Worm (Caenorhabditis elegans): ENCODE data around the gene sri-18.

sri-18 gene

DNA sequence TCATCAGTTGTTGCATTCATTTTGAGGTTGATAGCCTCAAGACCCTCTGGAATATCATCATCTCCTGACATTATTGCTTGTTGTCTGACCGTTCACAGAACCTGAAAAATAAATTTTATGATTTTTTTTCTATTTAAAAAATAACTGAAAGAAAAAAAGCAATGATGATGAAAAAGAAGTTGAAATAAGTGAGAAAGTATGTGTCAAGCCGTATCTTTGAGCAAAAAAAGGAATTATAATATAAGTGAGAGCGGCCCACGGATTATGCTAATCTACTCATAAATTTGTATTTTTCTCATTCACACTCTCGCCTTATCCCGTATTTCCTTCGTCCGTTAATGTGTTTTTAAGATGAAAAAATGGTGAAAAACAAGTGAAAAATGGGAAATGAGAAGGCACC, 9.9 kb upstream of the sri-18 start, which contains the start of gene ric-4:
Gene ric-4 (minus strand): TSS at position 101 of the 400 bp plus-strand sequence.
- TF ChIP-seq aly-2 (tag; optimal IDR thresholded peaks at IDR 0.05) (no peak), nhr-77 (tag; optimal IDR thresholded peaks at IDR 0.05) (no peak), sma-9 (GFP tag; optimal IDR thresholded peaks at IDR 0.05) (no peak), sma-9 (tag; optimal IDR thresholded peaks at IDR 0.05) (no peak), lsy-2 (tag; optimal IDR thresholded peaks at IDR 0.05) (no peak), snpc-4 (tag; optimal IDR thresholded peaks at IDR 0.05) (no peak), ztf-1 (GFP tag; conservative IDR thresholded peaks at IDR 0.05) (no peak), sma-3 (GFP tag; optimal IDR thresholded peaks at IDR 0.05) (no peak), nhr-6 (tag; optimal IDR thresholded peaks at IDR 0.05) (no peak), elt-1 (tag; optimal IDR thresholded peaks at IDR 0.05) (no peak), unc-55 (GFP tag; optimal IDR thresholded peaks at IDR 0.05) (no peak), mab-5 (tag; optimal IDR thresholded peaks at IDR 0.05) (no peak), nhr-23 (tag; optimal IDR thresholded peaks at IDR 0.05) (no peak), fos-1 (tag; optimal IDR thresholded peaks at IDR 0.05) (no peak), R02D3.7 (tag; optimal IDR thresholded peaks at IDR 0.05) (no peak), nhr-21 (tag; optimal IDR thresholded peaks at IDR 0.05) (no peak), blmp-1 (tag; optimal IDR thresholded peaks at IDR 0.05; ENCODE audit: insufficient read depth) (no peak), F13H6.1 (tag; optimal IDR thresholded peaks at IDR 0.05) (no peak), unc-39 (tag; optimal IDR thresholded peaks at IDR 0.05) (no peak), nhr-12 (tag; optimal IDR thresholded peaks at IDR 0.05) (no peak)

ce11 chrV:10266050-10266449, 5.7 kb upstream of the sri-18 start:
- TF ChIP-seq dmd-4 (tag; optimal IDR thresholded peaks at IDR 0.05) (no peak), elt-1 (tag; optimal IDR thresholded peaks at IDR 0.05) (no peak), nhr-129 (tag; optimal IDR thresholded peaks at IDR 0.05) (no peak), aly-2 (tag; optimal IDR thresholded peaks at IDR 0.05) (no peak), nhr-6 (tag; optimal IDR thresholded peaks at IDR 0.05) (no peak), mbf-1 (tag; optimal IDR thresholded peaks at IDR 0.05) (no peak), lin-39 (tag; optimal IDR thresholded peaks at IDR 0.05) (no peak), sma-9 (GFP tag; optimal IDR thresholded peaks at IDR 0.05) (no peak), sma-9 (tag; optimal IDR thresholded peaks at IDR 0.05) (no peak), crh-2 (tag; optimal IDR thresholded peaks at IDR 0.05) (no peak), nhr-237 (tag; optimal IDR thresholded peaks at IDR 0.05) (no peak), skn-1 (tag; optimal IDR thresholded peaks at IDR 0.05) (no peak), unc-55 (GFP tag; optimal IDR thresholded peaks at IDR 0.05) (no peak), elt-3 (tag; optimal IDR thresholded peaks at IDR 0.05) (no peak), ZK546.5 (tag; optimal IDR thresholded peaks at IDR 0.05) (no peak), peb-1 (tag; optimal IDR thresholded peaks at IDR 0.05) (no peak), nhr-77 (tag; optimal IDR thresholded peaks at IDR 0.05) (no peak), unc-62 (GFP tag; optimal IDR thresholded peaks at IDR 0.05) (no peak), C34F6.9 (tag; optimal IDR thresholded peaks at IDR 0.05) (no peak), snpc-4 (tag; optimal IDR thresholded peaks at IDR 0.05) (no peak), mdl-1 (tag; optimal IDR thresholded peaks at IDR 0.05) (no peak)

- no peak for TF ChIP-seq mab-5 (tag; optimal IDR thresholded peaks at IDR 0.05)
- no peak for TF ChIP-seq nhr-11 (tag; optimal IDR thresholded peaks at IDR 0.05)
- no peak for TF ChIP-seq mbf-1 (tag; optimal IDR thresholded peaks at IDR 0.05)
- TF ChIP-seq ama-1 (optimal IDR thresholded peaks at IDR 0.05) = no peak
- TF ChIP-seq ceh-16 (tag; optimal IDR thresholded peaks at IDR 0.05) = no peak
- no peak for TF ChIP-seq R02D3.7 (tag; optimal IDR thresholded peaks at IDR 0.05)
- no peak for TF ChIP-seq elt-1 (tag; optimal IDR thresholded peaks at IDR 0.05)
Observed at ce11 chrV:10265019-10265418, 4.7 kb upstream of the sri-18 start.

DNA sequence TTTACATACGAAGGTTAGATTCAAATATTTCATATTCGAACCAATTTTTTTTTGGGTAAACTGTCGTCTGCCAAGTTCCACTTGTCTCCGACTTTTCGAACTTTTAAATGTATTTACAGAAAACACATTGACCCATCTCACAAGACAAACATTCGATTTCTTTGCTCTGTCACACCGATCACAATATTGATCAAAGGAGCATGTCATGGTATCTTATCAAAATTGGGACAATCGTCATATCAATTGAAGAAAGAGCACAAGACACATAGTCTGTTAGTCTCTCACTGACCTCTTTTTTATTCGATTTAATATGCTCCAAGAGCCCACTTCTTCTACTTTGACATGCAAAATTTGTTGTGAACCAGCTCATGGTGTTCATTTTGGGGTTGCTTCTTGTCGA, 4.3 kb downstream of the sri-18 start, which contains the start of gene nhr-232:
Gene nhr-232 (plus strand): TSS at position 121 of the 400 bp plus-strand sequence.
- TF ChIP-seq fos-1 (tag; optimal IDR thresholded peaks at IDR 0.05) (peak; percentile 80), nhr-6 (tag; optimal IDR thresholded peaks at IDR 0.05) (no peak), nhr-77 (tag; optimal IDR thresholded peaks at IDR 0.05) (no peak), aly-2 (tag; optimal IDR thresholded peaks at IDR 0.05) (no peak), sma-3 (GFP tag; optimal IDR thresholded peaks at IDR 0.05) (no peak), F13H6.1 (tag; optimal IDR thresholded peaks at IDR 0.05) (peak; percentile 5), mbf-1 (tag; optimal IDR thresholded peaks at IDR 0.05) (no peak), ztf-4 (tag; optimal IDR thresholded peaks at IDR 0.05) (no peak), unc-39 (tag; optimal IDR thresholded peaks at IDR 0.05) (no peak), nhr-21 (tag; optimal IDR thresholded peaks at IDR 0.05) (no peak), sma-9 (GFP tag; optimal IDR thresholded peaks at IDR 0.05) (peak; percentile 55), sma-9 (tag; optimal IDR thresholded peaks at IDR 0.05) (no peak), elt-3 (tag; optimal IDR thresholded peaks at IDR 0.05) (no peak), peb-1 (tag; optimal IDR thresholded peaks at IDR 0.05) (no peak)
